Fruit fly (Drosophila melanogaster): ENCODE results near the gene Dhc36C.

DNA sequence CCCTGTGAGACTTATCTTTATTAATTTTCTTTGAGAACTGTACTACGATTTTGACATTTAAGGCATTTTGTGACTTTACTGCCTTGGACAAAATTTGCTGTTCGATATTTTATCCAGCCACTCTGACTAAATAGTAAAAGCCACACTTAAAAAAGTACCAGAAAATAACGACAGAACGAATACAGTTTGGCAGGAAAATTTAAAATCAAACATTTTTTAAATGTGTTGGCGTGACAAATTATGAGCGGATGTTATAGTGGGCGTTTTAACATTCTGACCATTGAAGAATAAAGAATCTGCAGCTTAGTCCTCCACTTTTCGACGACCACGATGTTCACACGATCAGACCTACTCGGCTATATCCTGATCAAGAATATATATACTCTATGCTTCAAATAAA is 54.5 kb downstream of the Dhc36C start, which contains the start of gene CG7094:
- no peak for TF ChIP-seq CG8478 (optimal IDR thresholded peaks at IDR 0.05)
- no peak for TF ChIP-seq usp (GFP tag; optimal IDR thresholded peaks at IDR 0.05)
- TF ChIP-seq Dll (optimal IDR thresholded peaks at IDR 0.05), result no peak

All from whole organism.